Fruit fly (Drosophila melanogaster): ENCODE data around the gene Drsl6.

DNA sequence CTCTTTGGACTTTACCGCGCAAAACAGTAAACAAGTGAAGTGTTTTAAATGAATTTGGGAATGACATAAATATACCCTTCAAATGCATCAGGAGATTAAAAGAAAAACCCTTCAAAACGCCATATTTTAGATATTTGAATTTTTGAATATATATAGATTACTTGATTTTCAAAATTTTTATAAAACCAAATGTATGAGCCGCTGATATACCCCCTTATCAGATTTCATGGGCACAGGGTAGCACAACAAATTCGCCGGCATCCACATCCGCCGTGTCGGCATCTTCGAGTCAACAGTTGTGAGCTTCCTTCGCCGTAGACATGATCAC lies 41.7 kb upstream of the Drsl6 start, which contains the start of gene Ids:
- TF ChIP-seq bab1 (GFP tag; optimal IDR thresholded peaks at IDR 0.05) (peak; percentile 59), kay (GFP tag; ENCODE audit: borderline replicate concordance) (no peak), pad (GFP tag; optimal IDR thresholded peaks at IDR 0.05) (no peak), cic (GFP tag; optimal IDR thresholded peaks at IDR 0.05) (no peak), CG12768 (GFP tag; optimal IDR thresholded peaks at IDR 0.05) (peak; percentile 52)

All from whole organism, adult.